Worm (Caenorhabditis elegans): ENCODE results near the gene F44E7.5.

DNA sequence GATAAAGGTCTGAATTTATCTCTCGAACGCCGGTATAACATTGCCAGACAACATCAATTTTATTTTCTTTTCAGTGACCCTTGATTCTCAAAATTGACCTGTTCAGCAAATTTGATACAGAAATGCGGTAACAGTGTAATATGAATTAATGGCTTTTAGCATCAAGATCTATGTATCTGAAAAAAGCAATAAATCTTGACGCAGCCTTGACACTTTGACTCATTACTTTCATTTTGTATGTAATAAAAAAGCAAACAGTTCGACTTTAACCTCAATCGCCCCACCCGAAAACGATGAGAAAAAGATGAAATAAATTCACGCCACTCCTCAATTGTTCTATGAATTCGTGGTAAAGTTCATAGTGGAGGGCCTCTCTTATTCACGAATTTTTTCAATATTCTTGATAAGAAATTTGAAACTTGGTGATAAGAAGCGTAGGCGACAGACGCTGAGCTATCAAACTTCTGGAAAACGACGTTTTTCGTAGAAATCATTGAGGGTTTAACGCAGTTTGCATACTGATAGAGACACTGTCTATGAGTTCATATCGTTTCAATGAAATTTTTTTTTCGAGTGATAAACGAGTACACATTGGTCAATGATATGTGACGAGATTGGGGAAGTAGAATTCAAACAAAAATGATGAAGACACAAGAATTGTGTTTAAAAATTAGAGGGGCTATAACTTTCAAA lies 40.9 kb upstream of the F44E7.5 start:
- TF ChIP-seq scrt-1 (GFP tag; IDR thresholded peaks at IDR 0.05) (no peak), ets-7 (tag; optimal IDR thresholded peaks at IDR 0.05) (no peak), B0310.2 (tag; optimal IDR thresholded peaks at IDR 0.05) (no peak), ama-1 (optimal IDR thresholded peaks at IDR 0.05) (no peak), hmbx-1 (tag; optimal IDR thresholded peaks at IDR 0.05) (no peak), tbx-11 (GFP tag; IDR thresholded peaks at IDR 0.05) (no peak)

Data from whole organism, early embryonic.